Worm (Caenorhabditis elegans) whole organism, dauer: Measurements from ENCODE around the gene K12H6.12.

Experiments used
- unc-62 ChIP-seq: sonication (generic microtip); optimal IDR thresholded peaks from 2 replicates; lab custom pipeline; 2017; ENCODE audit warnings: missing biosample characterization, missing genetic modification reagents, missing genetic modification characterization

The K12H6.12 gene

DNA sequence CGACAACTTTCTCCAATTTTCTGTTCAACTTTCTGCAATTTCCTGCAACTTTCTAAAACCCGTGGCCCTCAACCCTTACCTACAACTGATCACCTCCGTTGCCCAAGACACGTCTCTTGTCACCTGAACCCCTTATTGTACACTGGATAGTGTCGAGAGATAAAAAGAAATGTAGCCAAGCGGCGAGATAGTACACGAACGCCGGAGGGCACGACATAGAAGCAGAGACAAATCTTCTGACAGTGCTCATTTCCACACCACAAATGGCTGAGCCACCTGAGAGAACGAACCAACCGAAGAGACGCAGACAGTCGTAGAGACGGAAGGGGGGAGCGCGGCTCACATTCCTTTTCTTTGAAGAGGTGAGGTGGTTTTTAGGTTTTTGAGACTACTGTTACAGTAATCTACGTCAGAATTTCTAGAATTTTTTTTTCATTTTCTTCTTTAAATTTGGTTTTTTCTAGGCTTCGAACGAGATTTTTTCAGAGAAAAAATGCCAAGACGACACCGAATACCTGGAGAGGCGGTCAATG, at the start of gene K12H6.12:
Gene K12H6.12, plus strand, starts transcription at position 483 of the 533 bp plus-strand sequence.
- no peak for TF ChIP-seq unc-62 (GFP tag; lab: Kevin White, UChicago)

DNA sequence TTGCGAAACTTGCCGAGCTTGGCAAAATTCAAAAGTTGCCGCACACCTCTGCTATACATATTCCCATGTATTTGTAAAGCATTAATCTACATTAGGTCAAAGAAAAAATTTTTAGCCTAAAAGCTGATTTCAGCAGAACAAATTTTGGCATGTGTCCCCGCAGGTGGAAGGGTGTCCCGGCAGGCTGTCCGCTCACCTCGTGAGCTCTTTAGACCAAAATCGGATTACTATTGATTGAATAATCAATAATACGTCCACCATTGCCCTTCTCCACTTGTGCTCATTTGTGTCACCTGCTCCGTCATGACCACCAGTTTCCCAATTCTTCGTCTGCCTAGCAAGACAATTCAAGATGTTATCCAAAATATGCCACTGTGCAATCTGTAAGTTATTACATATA, 49.5 kb upstream of the K12H6.12 start, which contains the start of gene fbxb-107:
Gene fbxb-107, plus strand, starts transcription at position 297 of the 400 bp plus-strand sequence.
- no peak for TF ChIP-seq unc-62 (GFP tag; lab: Kevin White, UChicago)

DNA sequence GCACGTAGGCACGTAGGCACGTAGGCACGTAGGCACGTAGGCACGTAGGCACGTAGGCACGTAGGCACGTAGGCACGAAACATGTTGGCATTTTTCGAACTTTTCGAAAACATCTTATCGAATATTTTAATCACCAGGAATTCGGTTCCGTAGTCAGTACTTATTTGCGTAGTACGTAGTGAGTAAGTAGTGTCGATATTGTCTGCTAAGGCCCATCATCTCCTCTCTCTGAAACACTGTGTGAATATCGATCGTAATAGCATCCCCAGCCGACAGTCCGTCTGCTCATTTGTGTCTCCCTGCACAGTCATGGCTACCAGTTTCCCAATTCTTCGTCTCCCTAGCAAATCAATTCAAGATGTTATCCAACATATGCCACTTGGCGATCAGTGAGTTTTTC, 45.8 kb upstream of the K12H6.12 start, which contains the start of gene fbxb-106:
Gene fbxb-106, plus strand, starts transcription at position 301 of the 400 bp plus-strand sequence.
- no peak for TF ChIP-seq unc-62 (GFP tag; lab: Kevin White, UChicago)

DNA sequence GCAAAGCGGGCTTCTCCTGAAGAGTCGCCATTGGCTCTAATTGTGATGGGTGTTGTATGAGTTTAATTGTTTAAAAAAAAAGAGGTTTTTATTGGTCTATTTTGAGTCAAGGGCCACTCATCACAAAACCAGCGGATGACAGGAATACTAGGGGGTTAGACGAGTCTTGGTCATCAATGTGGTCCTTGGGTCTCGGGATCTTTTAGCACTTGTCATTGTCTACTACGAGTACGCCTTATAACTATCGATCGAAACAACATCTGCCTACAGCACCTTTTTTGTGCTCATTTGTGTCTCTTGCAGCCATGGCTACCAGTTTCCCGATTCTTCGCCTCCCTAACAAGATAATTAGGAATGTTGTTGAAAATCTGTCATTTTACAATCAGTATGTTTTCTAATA, 43.3 kb upstream of the K12H6.12 start, which contains the start of gene fbxb-108:
Gene fbxb-108, plus strand, starts transcription at position 301 of the 400 bp plus-strand sequence.
- TF ChIP-seq unc-62 (GFP tag; lab: Kevin White, UChicago), result no peak

DNA sequence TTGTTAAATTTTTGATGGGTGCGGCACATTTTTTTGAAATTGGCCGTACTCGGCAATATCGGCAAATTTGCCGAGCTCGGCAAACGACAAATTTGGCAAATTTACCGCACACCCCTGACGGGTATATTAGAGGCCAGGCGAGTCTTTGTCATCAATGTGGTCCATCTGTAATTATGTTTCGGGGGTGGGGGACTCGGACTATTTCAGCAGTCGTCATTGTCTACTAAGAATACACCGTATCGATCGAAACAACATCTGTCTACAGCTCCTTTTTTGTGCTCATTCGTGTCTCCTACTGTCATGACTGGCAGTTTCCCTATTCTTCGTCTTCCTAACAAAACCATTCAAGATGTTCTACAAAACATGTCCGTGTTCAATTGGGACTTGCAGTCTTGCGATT, 41.6 kb upstream of the K12H6.12 start, which contains the start of gene F08D12.15:
Gene F08D12.15, plus strand, starts transcription at position 301 of the 400 bp plus-strand sequence.
- no peak for TF ChIP-seq unc-62 (GFP tag; lab: Kevin White, UChicago)

DNA sequence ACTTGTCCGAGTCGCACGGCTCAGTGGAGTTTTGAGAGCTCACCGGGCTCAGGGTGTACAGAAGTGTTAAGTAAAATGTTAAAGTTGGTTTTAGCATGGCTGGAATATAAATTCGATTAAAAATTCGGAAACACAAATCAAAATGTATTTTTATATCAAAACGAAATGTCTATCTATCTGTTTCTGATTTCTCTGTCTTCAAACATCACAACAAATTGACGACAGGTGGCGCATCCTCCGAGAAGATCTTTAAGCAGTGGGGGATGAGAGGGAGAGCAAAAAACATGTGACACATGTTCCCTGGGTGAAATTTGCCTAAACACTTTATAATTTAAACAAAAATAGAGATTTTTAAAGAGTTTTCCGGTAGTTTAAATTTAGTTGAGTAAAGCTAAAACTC, 38.9 kb upstream of the K12H6.12 start, which contains the start of gene F08D12.7:
Gene F08D12.7, minus strand, starts transcription at position 101 of the 400 bp plus-strand sequence.
- no peak for TF ChIP-seq unc-62 (GFP tag; lab: Kevin White, UChicago)

DNA sequence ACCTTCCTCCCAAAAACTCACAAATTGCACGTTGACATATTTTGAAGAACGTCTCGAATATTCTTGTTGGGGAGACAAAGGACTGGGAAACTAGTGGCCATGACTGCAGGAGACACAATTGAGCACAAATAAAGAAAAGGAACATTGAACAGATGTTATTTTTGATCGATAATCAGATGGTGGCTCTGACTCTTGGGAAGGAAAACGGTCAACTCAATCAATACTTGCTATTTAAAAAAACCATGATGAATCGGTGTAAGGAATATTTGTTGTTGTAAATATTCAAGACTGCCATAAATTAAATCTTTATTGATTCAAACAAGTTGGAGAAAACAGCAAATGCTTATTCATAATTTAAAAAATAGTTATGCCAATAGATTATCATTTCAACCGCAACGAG, 37.2 kb upstream of the K12H6.12 start, which contains the start of gene fbxb-105:
Gene fbxb-105, minus strand, starts transcription at position 101 of the 400 bp plus-strand sequence.
- TF ChIP-seq unc-62 (GFP tag; lab: Kevin White, UChicago), result no peak

DNA sequence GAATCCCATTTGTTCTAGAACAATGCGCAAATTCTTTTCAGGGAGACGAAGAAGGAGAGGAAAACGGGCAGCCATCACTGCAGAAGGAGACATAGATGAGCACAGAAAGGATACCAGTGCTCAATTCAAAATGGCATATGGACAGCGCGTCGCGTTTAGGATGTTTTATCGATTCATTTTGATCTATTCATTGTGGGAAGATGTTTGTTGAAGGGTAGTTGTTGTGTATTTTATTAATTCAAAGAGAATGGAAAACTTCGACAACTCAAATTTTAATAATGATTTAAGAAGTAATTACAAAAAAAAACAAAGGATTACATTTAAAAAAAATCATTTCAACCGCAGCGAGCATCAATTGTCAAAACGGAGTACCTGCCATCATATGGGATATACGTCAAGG, 35.8 kb upstream of the K12H6.12 start, which contains the start of gene sdz-10:
Gene sdz-10, minus strand, starts transcription at position 101 of the 400 bp plus-strand sequence.
- no peak for TF ChIP-seq unc-62 (GFP tag; lab: Kevin White, UChicago)

DNA sequence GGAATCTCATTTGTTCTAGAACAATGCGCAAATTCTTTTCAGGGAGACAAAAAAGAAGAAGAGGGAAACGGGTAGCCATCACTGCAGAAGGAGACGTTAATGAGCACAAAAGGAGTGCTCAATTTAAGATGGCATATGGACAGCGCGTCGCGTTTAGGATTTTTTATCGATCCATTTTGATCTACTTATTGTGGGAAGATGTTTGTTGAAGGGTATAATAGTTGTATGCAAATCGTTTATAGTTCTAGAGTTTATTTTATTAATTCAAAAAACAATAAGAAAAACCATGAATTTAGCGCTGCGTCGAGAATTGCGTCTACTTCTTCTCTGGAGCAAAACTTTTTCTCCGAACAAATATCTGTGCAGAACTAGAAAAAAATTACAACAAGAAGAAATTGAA, 34.4 kb upstream of the K12H6.12 start, which contains the start of gene sdz-9:
Gene sdz-9, minus strand, starts transcription at position 101 of the 400 bp plus-strand sequence.
- TF ChIP-seq unc-62 (GFP tag; lab: Kevin White, UChicago), result no peak

DNA sequence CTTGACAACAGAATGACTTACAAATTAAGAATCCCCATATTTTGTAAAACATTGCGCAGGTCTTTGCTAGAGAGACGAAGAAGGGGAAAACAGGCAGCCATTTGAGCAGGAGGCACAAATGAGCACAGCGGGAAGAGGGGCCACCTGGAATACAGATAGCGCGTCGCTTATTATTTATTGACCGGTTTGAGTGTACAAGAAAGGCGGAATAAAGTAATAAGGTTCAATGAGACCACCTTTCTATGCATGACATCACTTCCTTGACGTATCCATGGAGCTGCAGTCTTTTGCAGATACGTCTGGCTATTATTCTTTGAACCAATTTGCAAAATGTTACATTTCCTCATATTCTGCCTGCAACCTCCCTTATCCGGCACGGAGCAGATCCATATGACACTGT, 33.1 kb upstream of the K12H6.12 start, which contains the start of gene fbxb-111:
Gene fbxb-111, minus strand, starts transcription at position 101 of the 400 bp plus-strand sequence.
- no peak for TF ChIP-seq unc-62 (GFP tag; lab: Kevin White, UChicago)

DNA sequence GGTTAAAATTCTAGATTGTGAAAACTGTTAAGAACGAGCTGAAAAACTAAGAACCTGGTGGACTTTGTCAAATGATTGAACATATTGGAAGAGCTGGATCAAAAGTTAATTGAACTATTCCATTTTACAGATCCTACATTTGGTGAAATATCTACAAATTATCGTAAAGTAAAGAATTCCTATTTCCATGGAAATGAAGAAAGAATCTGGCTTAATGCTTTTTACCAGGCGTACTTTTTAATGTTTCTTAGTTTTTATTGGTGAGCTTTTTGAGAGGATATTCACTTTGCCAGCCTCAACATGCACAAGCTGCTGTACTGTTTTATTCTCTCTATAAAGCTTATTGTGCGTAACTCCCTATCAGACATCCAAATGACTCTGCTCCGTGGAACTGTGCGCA, 30.1 kb upstream of the K12H6.12 start, which contains the start of gene F08D12.4:
Gene F08D12.4, plus strand, starts transcription at position 301 of the 400 bp plus-strand sequence.
- TF ChIP-seq unc-62 (GFP tag; lab: Kevin White, UChicago), result no peak

DNA sequence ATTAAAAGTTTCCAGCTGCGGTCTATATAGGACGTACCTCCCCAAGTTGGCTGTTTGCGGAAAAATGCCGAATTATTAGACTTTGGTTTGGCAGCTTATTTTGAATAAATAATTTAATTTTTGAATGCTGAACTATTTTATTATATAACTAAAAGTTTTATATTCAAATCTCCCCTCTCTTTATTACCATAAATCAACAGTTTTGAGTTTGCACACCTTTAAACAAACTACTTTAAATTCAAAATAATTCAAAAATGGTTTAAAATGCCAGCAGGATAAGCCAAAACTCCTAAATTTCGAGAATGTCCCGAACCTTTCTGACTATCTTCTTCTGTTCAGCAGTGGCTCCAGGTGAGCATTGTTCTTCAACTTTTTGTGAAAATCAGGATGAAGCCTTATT, 28.7 kb upstream of the K12H6.12 start, which contains the start of gene F08D12.3:
Gene F08D12.3, plus strand, starts transcription at position 301 of the 400 bp plus-strand sequence.
- TF ChIP-seq unc-62 (GFP tag; lab: Kevin White, UChicago), result no peak

DNA sequence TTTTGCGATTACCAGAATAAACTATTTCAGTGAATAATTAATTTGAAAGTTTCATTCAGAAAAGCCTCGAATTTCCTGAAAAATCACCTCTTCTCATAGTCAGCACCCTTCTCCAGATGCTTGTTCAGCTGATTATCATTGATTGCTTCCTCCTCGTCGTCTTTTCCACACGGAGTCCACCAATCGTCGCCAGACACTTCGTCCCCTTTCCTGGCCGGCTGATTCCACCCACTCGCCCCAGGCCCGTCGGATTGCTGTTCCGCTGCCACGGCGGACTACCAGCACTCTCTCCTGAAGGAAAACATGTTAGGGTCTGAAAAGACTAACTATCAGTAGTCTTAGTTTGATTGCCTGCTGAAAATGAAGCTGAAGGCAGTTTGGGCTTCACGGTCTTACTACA, 27.2 kb upstream of the K12H6.12 start:
- TF ChIP-seq unc-62 (GFP tag; lab: Kevin White, UChicago), result no peak

DNA sequence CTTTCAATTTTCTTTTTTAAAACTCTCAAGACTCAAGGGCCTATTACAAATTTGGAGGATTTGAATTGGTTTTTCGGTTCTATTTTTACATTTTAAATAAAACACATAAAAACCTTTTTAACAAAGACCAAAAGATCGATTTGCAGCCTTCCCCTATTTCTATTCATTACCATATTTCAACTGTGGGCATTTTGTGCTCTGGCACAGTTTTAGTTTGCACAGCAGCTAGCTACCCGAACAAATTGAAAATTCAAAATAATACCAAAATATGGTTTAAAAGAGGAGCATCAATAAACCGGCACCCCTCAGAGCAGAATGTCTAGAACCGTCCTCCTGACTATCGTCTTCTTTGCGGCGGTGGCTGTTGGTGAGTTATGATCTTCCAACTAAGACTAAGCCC, 26.6 kb upstream of the K12H6.12 start, which contains the start of gene F08D12.2:
Gene F08D12.2, plus strand, starts transcription at position 301 of the 400 bp plus-strand sequence.
- no peak for TF ChIP-seq unc-62 (GFP tag; lab: Kevin White, UChicago)

DNA sequence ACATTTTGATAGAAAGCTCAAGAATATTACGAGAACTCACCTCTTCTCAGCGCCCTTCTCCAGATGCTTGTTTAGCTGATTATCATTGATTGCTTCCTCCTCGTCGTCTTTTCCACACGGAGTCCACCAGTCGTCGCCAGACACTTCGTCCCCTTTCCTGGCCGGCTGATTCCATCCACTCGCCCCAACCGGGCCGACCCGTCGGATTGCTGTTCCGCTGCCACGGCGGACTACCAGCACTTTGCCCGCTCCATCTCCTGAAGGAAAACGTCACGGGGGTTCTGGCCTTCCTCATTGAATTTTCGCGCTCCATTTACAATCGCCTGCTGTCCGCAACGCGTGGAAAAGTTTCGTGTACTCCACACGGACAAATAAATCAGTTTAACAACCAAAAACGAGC, 24.6 kb upstream of the K12H6.12 start:
- no peak for TF ChIP-seq unc-62 (GFP tag; lab: Kevin White, UChicago)

DNA sequence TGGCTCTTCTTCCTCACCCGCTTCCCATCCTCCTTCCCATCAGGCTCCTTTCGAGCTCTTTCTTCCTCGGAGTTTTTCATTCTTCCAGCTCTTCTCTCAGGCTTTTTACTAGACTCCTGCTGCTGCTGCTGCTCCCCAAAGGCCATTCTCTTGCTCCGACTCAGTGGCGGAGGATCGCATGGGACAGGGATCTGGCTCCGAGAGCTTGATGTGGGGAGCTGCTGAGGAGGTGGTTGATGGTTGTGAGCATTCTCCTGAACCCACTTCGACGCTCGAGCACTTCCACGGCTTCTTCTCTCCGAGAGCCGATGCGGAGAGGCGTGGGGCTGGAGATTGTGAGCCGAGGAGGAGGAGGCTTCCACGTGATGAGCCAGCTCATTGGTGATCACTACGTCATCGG, 22.2 kb upstream of the K12H6.12 start:
- TF ChIP-seq unc-62 (GFP tag; lab: Kevin White, UChicago), result no peak
